Fruit fly (Drosophila melanogaster) whole organism, embryonic: ENCODE results near the gene mRpL51.

Experiments used
- Atf-2 ChIP-seq: fragments of 200-800 bp; sonication (Bioruptor generic); optimal IDR thresholded peaks from 2 replicates; lab custom pipeline; 2016; ENCODE audit warnings: missing biosample characterization, missing genetic modification characterization
- BEAF-32 ChIP-seq: fragments of 200-800 bp; sonication (Bioruptor generic); optimal IDR thresholded peaks from 3 replicates; lab custom pipeline; 2017; ENCODE audit warnings: missing biosample characterization, missing genetic modification characterization, mild to moderate bottlenecking, moderate library complexity, missing genetic modification reagents
- CG10267 ChIP-seq: fragments of 200-800 bp; sonication (Bioruptor generic); optimal IDR thresholded peaks from 2 replicates; lab custom pipeline; 2018; ENCODE audit warnings: missing biosample characterization, mild to moderate bottlenecking, missing genetic modification characterization, moderate library complexity
- CG10431 ChIP-seq: fragments of 200-800 bp; sonication (Bioruptor generic); optimal IDR thresholded peaks from 3 replicates; lab custom pipeline; 2018; ENCODE audit warnings: missing biosample characterization, mild to moderate bottlenecking, missing genetic modification characterization
- CG11398 ChIP-seq: fragments of 200-800 bp; sonication (Bioruptor generic); optimal IDR thresholded peaks from 2 replicates; lab custom pipeline; 2016; ENCODE audit warnings: missing biosample characterization, missing genetic modification characterization
- CG12219 ChIP-seq: fragments of 200-800 bp; sonication (Bioruptor generic); optimal IDR thresholded peaks from 3 replicates; lab custom pipeline; 2018; ENCODE audit warnings: missing biosample characterization, mild to moderate bottlenecking, missing genetic modification characterization
- CG14014 ChIP-seq: fragments of 200-800 bp; sonication (Bioruptor generic); IDR thresholded peaks from 2 replicates; pipeline ENCODE4 v1.3.6; 2022; ENCODE audit warnings: missing biosample characterization, missing genetic modification characterization
- CG16863 ChIP-seq: fragments of 200-800 bp; sonication (Bioruptor generic); optimal IDR thresholded peaks from 3 replicates; lab custom pipeline; 2016; ENCODE audit warnings: missing biosample characterization, missing genetic modification characterization
- CG17612 ChIP-seq: fragments of 200-800 bp; sonication (Bioruptor generic); IDR thresholded peaks from 2 replicates; pipeline ENCODE4 v1.3.6; 2022; ENCODE audit warnings: missing biosample characterization, missing genetic modification characterization
- CG34422 ChIP-seq: fragments of 200-800 bp; sonication (Bioruptor generic); IDR thresholded peaks from 3 replicates; pipeline ENCODE4 v1.3.6; 2022; ENCODE audit warnings: missing biosample characterization, missing genetic modification characterization
- CG3726 ChIP-seq: fragments of 200-800 bp; sonication (Bioruptor generic); IDR thresholded peaks from 3 replicates; pipeline ENCODE4, ENCODE4 v1.3.6; 2022; ENCODE audit warnings: missing biosample characterization, missing genetic modification characterization
- CG43689 ChIP-seq: fragments of 200-800 bp; sonication (Bioruptor generic); IDR thresholded peaks from 2 replicates; pipeline ENCODE4 v1.3.6; 2022; ENCODE audit warnings: missing biosample characterization, missing genetic modification characterization
- CG4730 ChIP-seq: fragments of 200-800 bp; sonication (Bioruptor generic); IDR thresholded peaks from 2 replicates; pipeline ENCODE4 v1.3.6; 2022; ENCODE audit warnings: missing biosample characterization, missing genetic modification characterization
- CG5953 ChIP-seq: fragments of 200-800 bp; sonication (Bioruptor generic); IDR thresholded peaks from 2 replicates; pipeline ENCODE4 v1.3.6; 2022; ENCODE audit warnings: missing biosample characterization, missing genetic modification characterization
- CG6254 ChIP-seq: fragments of 200-800 bp; sonication (Bioruptor generic); optimal IDR thresholded peaks from 3 replicates; lab custom pipeline; 2017; ENCODE audit warnings: mild to moderate bottlenecking, missing biosample characterization, missing genetic modification reagents, missing genetic modification characterization
- CG6765 ChIP-seq: fragments of 200-800 bp; sonication (Bioruptor generic); optimal IDR thresholded peaks from 3 replicates; lab custom pipeline; 2017; ENCODE audit warnings: missing biosample characterization, mild to moderate bottlenecking, missing genetic modification characterization
- CG7786 ChIP-seq: fragments of 200-800 bp; sonication (Bioruptor generic); optimal IDR thresholded peaks from 2 replicates; lab custom pipeline; 2016; ENCODE audit warnings: missing biosample characterization, missing genetic modification characterization
- CG8388 ChIP-seq: fragments of 200-800 bp; sonication (Bioruptor generic); optimal IDR thresholded peaks from 2 replicates; lab custom pipeline; 2019; ENCODE audit warnings: missing biosample characterization, mild to moderate bottlenecking, missing genetic modification characterization, moderate library complexity
- CG9437 ChIP-seq: fragments of 200-800 bp; sonication (Bioruptor generic); optimal IDR thresholded peaks from 2 replicates; lab custom pipeline; 2018; ENCODE audit warnings: missing biosample characterization, mild to moderate bottlenecking, missing genetic modification characterization
- CHES-1-like ChIP-seq: fragments of 200-800 bp; sonication (Bioruptor generic); optimal IDR thresholded peaks from 2 replicates; lab custom pipeline; 2016; ENCODE audit warnings: missing biosample characterization, missing genetic modification characterization
- D19A ChIP-seq: fragments of 200-800 bp; optimal IDR thresholded peaks from 3 replicates; lab custom pipeline; 2019; ENCODE audit warnings: missing biosample characterization, mild to moderate bottlenecking, missing genetic modification characterization, moderate library complexity
- Dip3 ChIP-seq: fragments of 200-800 bp; sonication (Bioruptor generic); optimal IDR thresholded peaks from 3 replicates; lab custom pipeline; 2016; ENCODE audit warnings: missing biosample characterization, missing genetic modification characterization
- Doc3 ChIP-seq: fragments of 200-800 bp; sonication (Bioruptor generic); IDR thresholded peaks from 3 replicates; pipeline ENCODE4 v1.3.6; 2022; ENCODE audit warnings: missing biosample characterization, missing genetic modification characterization; ENCODE audit not compliant: partially characterized antibody
- Dref ChIP-seq: fragments of 200-800 bp; sonication (Bioruptor generic); IDR thresholded peaks from 2 replicates; pipeline ENCODE4 v1.3.6; 2022; ENCODE audit warnings: missing biosample characterization, missing genetic modification characterization
- ERR ChIP-seq: fragments of 200-800 bp; sonication (Bioruptor generic); optimal IDR thresholded peaks from 2 replicates; lab custom pipeline; 2016; ENCODE audit warnings: missing biosample characterization, missing genetic modification characterization
- Fer1 ChIP-seq: fragments of 200-800 bp; sonication (Bioruptor generic); optimal IDR thresholded peaks from 2 replicates; lab custom pipeline; 2017; ENCODE audit warnings: missing biosample characterization, mild to moderate bottlenecking, missing genetic modification characterization
- HLH54F ChIP-seq: fragments of 200-800 bp; sonication (Bioruptor generic); optimal IDR thresholded peaks from 3 replicates; lab custom pipeline; 2016; ENCODE audit warnings: missing biosample characterization, missing genetic modification characterization
- Lim3 ChIP-seq: fragments of 200-800 bp; sonication (Bioruptor generic); IDR thresholded peaks from 2 replicates; pipeline ENCODE4 v1.3.6; 2022; ENCODE audit warnings: missing biosample characterization, missing genetic modification characterization
- MTF-1 ChIP-seq: fragments of 200-800 bp; sonication (Bioruptor generic); optimal IDR thresholded peaks from 2 replicates; lab custom pipeline; 2018; ENCODE audit warnings: missing biosample characterization, mild to moderate bottlenecking, missing genetic modification characterization, borderline replicate concordance
- Mes4 ChIP-seq: fragments of 200-800 bp; sonication (Bioruptor generic); optimal IDR thresholded peaks from 2 replicates; lab custom pipeline; 2016; ENCODE audit warnings: missing biosample characterization, missing genetic modification characterization
- Scr ChIP-seq: fragments of 200-800 bp; sonication (Bioruptor generic); IDR thresholded peaks from 2 replicates; pipeline ENCODE4 v1.3.6; 2022; ENCODE audit warnings: missing biosample characterization, missing genetic modification characterization; ENCODE audit not compliant: partially characterized antibody
- Xrp1 ChIP-seq: fragments of 200-800 bp; sonication (Bioruptor generic); IDR thresholded peaks from 2 replicates; pipeline ENCODE4 v1.3.6; 2022; ENCODE audit warnings: missing biosample characterization, missing genetic modification characterization
- aop ChIP-seq: fragments of 200-800 bp; sonication (Bioruptor generic); IDR thresholded peaks from 2 replicates; pipeline ENCODE4 v1.3.6; 2022; ENCODE audit warnings: missing biosample characterization, missing genetic modification characterization
- ara ChIP-seq: fragments of 200-800 bp; sonication (Bioruptor generic); IDR thresholded peaks from 2 replicates; pipeline ENCODE4 v1.3.6; 2022; ENCODE audit warnings: missing biosample characterization, missing genetic modification characterization
- bbx ChIP-seq: fragments of 200-800 bp; sonication (Bioruptor generic); IDR thresholded peaks from 2 replicates; pipeline ENCODE4 v1.3.6; 2022; ENCODE audit warnings: missing biosample characterization, missing genetic modification characterization; ENCODE audit not compliant: partially characterized antibody
- cwo ChIP-seq: fragments of 200-800 bp; sonication (Bioruptor generic); optimal IDR thresholded peaks from 3 replicates; lab custom pipeline; 2017; ENCODE audit warnings: missing biosample characterization, missing genetic modification characterization, mild to moderate bottlenecking, moderate library complexity, missing genetic modification reagents
- dmrt11E ChIP-seq: fragments of 200-800 bp; sonication (Bioruptor generic); optimal IDR thresholded peaks from 3 replicates; lab custom pipeline; 2018; ENCODE audit warnings: missing biosample characterization, mild to moderate bottlenecking, missing genetic modification characterization, moderate library complexity
- en ChIP-seq: fragments of 200-800 bp; sonication (Bioruptor generic); optimal IDR thresholded peaks from 2 replicates; lab custom pipeline; 2016; ENCODE audit warnings: missing biosample characterization, missing genetic modification characterization
- hth ChIP-seq: fragments of >200 bp; optimal IDR thresholded peaks from 2 replicates; lab custom pipeline; 2017; ENCODE audit warnings: inconsistent platforms
- inv ChIP-seq: fragments of 200-800 bp; sonication (Bioruptor generic); IDR thresholded peaks from 2 replicates; pipeline ENCODE4 v1.3.6; 2022; ENCODE audit warnings: missing biosample characterization, missing genetic modification characterization; ENCODE audit not compliant: partially characterized antibody
- jigr1 ChIP-seq: fragments of 200-800 bp; sonication (Bioruptor generic); IDR thresholded peaks from 3 replicates; pipeline ENCODE4 v1.3.6; 2022; ENCODE audit warnings: missing biosample characterization, missing genetic modification characterization
- lmd ChIP-seq: fragments of 200-800 bp; sonication (Bioruptor generic); IDR thresholded peaks from 2 replicates; pipeline ENCODE4 v1.3.6; 2022; ENCODE audit warnings: missing biosample characterization, missing genetic modification characterization
- nerfin-1 ChIP-seq: fragments of 200-800 bp; sonication (Bioruptor generic); optimal IDR thresholded peaks from 3 replicates; lab custom pipeline; 2019; ENCODE audit warnings: missing biosample characterization, mild to moderate bottlenecking, missing genetic modification characterization, moderate library complexity
- p53 ChIP-seq: fragments of 200-800 bp; sonication (Bioruptor generic); optimal IDR thresholded peaks from 2 replicates; lab custom pipeline; 2016; ENCODE audit warnings: missing biosample characterization, missing genetic modification characterization
- phol ChIP-seq: fragments of 200-800 bp; sonication (Bioruptor generic); optimal IDR thresholded peaks from 3 replicates; lab custom pipeline; 2018; ENCODE audit warnings: missing biosample characterization, mild to moderate bottlenecking, missing genetic modification characterization, moderate library complexity
- psq ChIP-seq: fragments of 200-800 bp; sonication (Bioruptor generic); optimal IDR thresholded peaks from 2 replicates; lab custom pipeline; 2017; ENCODE audit warnings: missing biosample characterization, missing genetic modification characterization
- scrt ChIP-seq: fragments of 200-800 bp; sonication (Bioruptor generic); optimal IDR thresholded peaks from 2 replicates; lab custom pipeline; 2018; ENCODE audit warnings: missing biosample characterization, mild to moderate bottlenecking, missing genetic modification characterization, moderate library complexity
- slbo ChIP-seq: fragments of 200-800 bp; sonication (Bioruptor generic); IDR thresholded peaks from 2 replicates; pipeline ENCODE4 v1.3.6; 2022; ENCODE audit warnings: missing biosample characterization, missing genetic modification characterization
- tap ChIP-seq: fragments of 200-800 bp; optimal IDR thresholded peaks from 3 replicates; lab custom pipeline; 2019; ENCODE audit warnings: missing biosample characterization, mild to moderate bottlenecking, missing genetic modification characterization, moderate library complexity

Gene mRpL51

dm6 chr2L:8535394-8536176, 18.4 kb upstream of the mRpL51 start (continued):
- peak; percentile 72; the same call in 1 of the 3 replicates for TF ChIP-seq jigr1
- peak; percentile 87 for TF ChIP-seq Fer1
- peak; percentile 6 for TF ChIP-seq CG7786 (GFP tag; lab: Kevin White, UChicago)
- TF ChIP-seq Mes4 (GFP tag; lab: Kevin White, UChicago): peak; percentile 27
- peak; percentile 65 for TF ChIP-seq MTF-1
- TF ChIP-seq scrt (GFP tag; lab: Kevin White, UChicago): peak; percentile 89
- TF ChIP-seq CG6254 (GFP tag; lab: Kevin White, UChicago): peak; percentile 83
- TF ChIP-seq HLH54F (GFP tag; lab: Kevin White, UChicago): peak; percentile 51
- no peak for TF ChIP-seq CHES-1-like
- peak; percentile 80 for TF ChIP-seq Xrp1 (GFP tag; lab: Robert Waterston, UW)
- no peak for TF ChIP-seq Atf-2 (GFP tag; lab: Kevin White, UChicago)
- no peak for TF ChIP-seq hth (lab: Kevin White, UChicago)
- no peak for TF ChIP-seq CG16863 (GFP tag; lab: Kevin White, UChicago)
- no peak for TF ChIP-seq aop (GFP tag; lab: Robert Waterston, UW)
- TF ChIP-seq en (GFP tag; lab: Kevin White, UChicago): peak; percentile 32
- TF ChIP-seq CG8388 (GFP tag; lab: Kevin White, UChicago): peak; percentile 89
- peak; percentile 38 for TF ChIP-seq Dip3
- TF ChIP-seq inv (GFP tag; lab: Robert Waterston, UW): no peak
- no peak for TF ChIP-seq Scr (GFP tag; lab: Robert Waterston, UW)
- peak; percentile 79 for TF ChIP-seq CG10431 (GFP tag; lab: Kevin White, UChicago)
- TF ChIP-seq CG5953 (GFP tag; lab: Robert Waterston, UW): peak; percentile 29; the same call in 1 of the 2 replicates
- TF ChIP-seq CG12219 (GFP tag; lab: Kevin White, UChicago): peak; percentile 41
- peak; percentile 87 for TF ChIP-seq cwo (GFP tag; lab: Kevin White, UChicago)
- TF ChIP-seq slbo (GFP tag; lab: Robert Waterston, UW): peak; percentile 87
- peak; percentile 96 for TF ChIP-seq phol (tag; lab: Kevin White, UChicago)
- TF ChIP-seq CG17612 (GFP tag; lab: Robert Waterston, UW): peak; percentile 9; the same call in 1 of the 2 replicates
- TF ChIP-seq Doc3 (GFP tag; lab: Robert Waterston, UW): no peak
- TF ChIP-seq ERR: no peak
- peak; percentile 63; the same call in 1 of the 2 replicates for TF ChIP-seq CG14014 (GFP tag; lab: Robert Waterston, UW)
- TF ChIP-seq p53: no peak
- peak; percentile 76 for TF ChIP-seq psq
- TF ChIP-seq CG43689 (GFP tag; lab: Robert Waterston, UW): peak; percentile 61
- peak; percentile 22 for TF ChIP-seq CG11398 (GFP tag; lab: Kevin White, UChicago)
- peak; percentile 88 for TF ChIP-seq CG10267
- peak; percentile 59 for TF ChIP-seq CG4730
- TF ChIP-seq CG9437 (GFP tag; lab: Kevin White, UChicago): peak; percentile 95
- no peak for TF ChIP-seq BEAF-32
- TF ChIP-seq nerfin-1 (tag; lab: Kevin White, UChicago): peak; percentile 87
- peak; percentile 85 for TF ChIP-seq lmd (GFP tag; lab: Robert Waterston, UW)
- peak; percentile 94 for TF ChIP-seq CG6765 (GFP tag; lab: Kevin White, UChicago)
- TF ChIP-seq Lim3 (GFP tag; lab: Robert Waterston, UW): no peak
- peak; percentile 92 for TF ChIP-seq dmrt11E
- no peak for TF ChIP-seq Dref (GFP tag; lab: Robert Waterston, UW)
- peak; percentile 75 for TF ChIP-seq ara (GFP tag; lab: Robert Waterston, UW)
- TF ChIP-seq tap: peak; percentile 91
- peak; percentile 82 for TF ChIP-seq CG34422
- TF ChIP-seq D19A: peak; percentile 92
- no peak for TF ChIP-seq bbx (GFP tag; lab: Robert Waterston, UW)
- TF ChIP-seq CG3726 (GFP tag; lab: Robert Waterston, UW): peak; percentile 13; the same call in 2 of the 3 replicates
